Worm (Caenorhabditis elegans) whole organism, L1 larva: ENCODE measurements around the gene fbxb-107.

Experiments
- C04F5.9 ChIP-seq: sonication (generic microtip); optimal IDR thresholded peaks from 2 replicates; lab custom pipeline; 2016; ENCODE audit warnings: missing genetic modification characterization, missing compliant biosample characterization
- F16B12.6 ChIP-seq: fragments of 150-350 bp; optimal IDR thresholded peaks from 2 replicates; lab custom pipeline; 2014; ENCODE audit warnings: missing biosample characterization, missing genetic modification characterization
- aha-1 ChIP-seq: fragments of 150-350 bp; optimal IDR thresholded peaks from 2 replicates; lab custom pipeline; 2014; ENCODE audit warnings: missing biosample characterization, missing genetic modification characterization
- alr-1 ChIP-seq: fragments of 200-800 bp; sonication (Bioruptor generic); optimal IDR thresholded peaks from 2 replicates; lab custom pipeline; 2018; ENCODE audit warnings: borderline replicate concordance, mild to moderate bottlenecking, missing genetic modification characterization, missing compliant biosample characterization
- aly-2 ChIP-seq: fragments of 150-350 bp; optimal IDR thresholded peaks from 2 replicates; lab custom pipeline; 2014; ENCODE audit warnings: missing biosample characterization, missing genetic modification characterization
- blmp-1 ChIP-seq: fragments of 150-350 bp; optimal IDR thresholded peaks from 2 replicates; lab custom pipeline; 2014; ENCODE audit warnings: missing biosample characterization, missing genetic modification characterization
- ceh-8 ChIP-seq: fragments of 200-800 bp; sonication (Bioruptor generic); optimal IDR thresholded peaks from 2 replicates; lab custom pipeline; 2018; ENCODE audit warnings: mild to moderate bottlenecking, missing genetic modification characterization, moderate library complexity, missing compliant biosample characterization
- ceh-82 ChIP-seq, 3 experiments: fragments of 150-350 bp in 1 of 3; sonication (generic microtip) in 2 of 3; optimal IDR thresholded peaks; 2 replicates each; lab custom pipeline; 2014 to 2017; ENCODE audit warnings: missing biosample characterization in 3 of 3, missing genetic modification characterization in 3 of 3
- ceh-90 ChIP-seq: sonication (generic microtip); optimal IDR thresholded peaks from 2 replicates; lab custom pipeline; 2016; ENCODE audit warnings: missing genetic modification characterization, missing compliant biosample characterization
- ces-1 ChIP-seq: fragments of 150-350 bp; optimal IDR thresholded peaks from 2 replicates; lab custom pipeline; 2014; ENCODE audit warnings: missing biosample characterization, missing genetic modification reagents, missing genetic modification characterization
- dpl-1 ChIP-seq, 3 experiments: fragments of 150-350 bp in 2 of 3; sonication (generic microtip) in 1 of 3; optimal IDR thresholded peaks; 2 replicates each; lab custom pipeline; 2014 to 2017; ENCODE audit warnings: missing biosample characterization in 3 of 3, missing genetic modification characterization in 3 of 3, missing genetic modification reagents in 3 of 3
- efl-1 ChIP-seq, 4 experiments: fragments of 150-350 bp; optimal IDR thresholded peaks in 3 of 4; peaks in 1 of 4; 1 replicate in 1 of 4; 2 replicates in 3 of 4; lab custom pipeline; 2014; ENCODE audit warnings: missing biosample characterization in 2 of 4, missing genetic modification characterization in 2 of 4, missing genetic modification reagents in 2 of 4
- egl-13 ChIP-seq: sonication (generic microtip); optimal IDR thresholded peaks from 2 replicates; lab custom pipeline; 2016; ENCODE audit warnings: missing genotype, missing genetic modification reagents, missing genetic modification characterization, missing compliant biosample characterization
- ets-5 ChIP-seq: fragments of 200-800 bp; sonication (Bioruptor generic); IDR thresholded peaks from 2 replicates; pipeline ENCODE4 v1.3.6; 2022; ENCODE audit warnings: missing genetic modification characterization, missing compliant biosample characterization
- fos-1 ChIP-seq: fragments of 150-350 bp; optimal IDR thresholded peaks from 2 replicates; lab custom pipeline; 2014; ENCODE audit warnings: missing biosample characterization, missing genetic modification characterization
- hlh-4 ChIP-seq: sonication (generic microtip); optimal IDR thresholded peaks from 2 replicates; lab custom pipeline; 2016; ENCODE audit warnings: mild to moderate bottlenecking, missing genetic modification characterization, missing compliant biosample characterization
- hpl-2 ChIP-seq: fragments of 150-350 bp; optimal IDR thresholded peaks from 2 replicates; lab custom pipeline; 2014; ENCODE audit warnings: missing biosample characterization, missing genetic modification reagents, missing genetic modification characterization
- irx-1 ChIP-seq: sonication (generic microtip); optimal IDR thresholded peaks from 2 replicates; lab custom pipeline; 2016; ENCODE audit warnings: missing genetic modification characterization, missing compliant biosample characterization
- jun-1 ChIP-seq: fragments of 150-350 bp; optimal IDR thresholded peaks from 2 replicates; lab custom pipeline; 2014; ENCODE audit warnings: missing biosample characterization, missing genetic modification reagents, missing genetic modification characterization
- lin-13 ChIP-seq: fragments of 150-350 bp; optimal IDR thresholded peaks from 2 replicates; lab custom pipeline; 2014; ENCODE audit warnings: missing biosample characterization, missing genetic modification reagents, missing genetic modification characterization
- lin-14 ChIP-seq: fragments of 200-800 bp; sonication (Bioruptor generic); optimal IDR thresholded peaks from 2 replicates; lab custom pipeline; 2018; ENCODE audit warnings: mild to moderate bottlenecking, missing genetic modification characterization, moderate library complexity, missing compliant biosample characterization
- lin-35 ChIP-seq, 2 experiments: fragments of 150-350 bp; optimal IDR thresholded peaks; 2 replicates each; lab custom pipeline; 2014; ENCODE audit warnings: missing biosample characterization in 2 of 2, missing genetic modification characterization in 2 of 2, missing genetic modification reagents in 2 of 2
- lir-3 ChIP-seq: sonication (generic microtip); optimal IDR thresholded peaks from 2 replicates; lab custom pipeline; 2016; ENCODE audit warnings: mild to moderate bottlenecking, missing genetic modification characterization, moderate library complexity, missing compliant biosample characterization; ENCODE audit not compliant: poor library complexity
- mdl-1 ChIP-seq, 2 experiments: fragments of 150-350 bp; optimal IDR thresholded peaks; 2 replicates each; lab custom pipeline; 2014 to 2017; ENCODE audit warnings: missing biosample characterization in 2 of 2, missing genetic modification characterization in 2 of 2, inconsistent platforms in 1 of 2
- mef-2 ChIP-seq: fragments of 150-350 bp; optimal IDR thresholded peaks from 2 replicates; lab custom pipeline; 2014; ENCODE audit warnings: missing biosample characterization, missing genetic modification characterization
- mep-1 ChIP-seq: fragments of 150-350 bp; optimal IDR thresholded peaks from 2 replicates; lab custom pipeline; 2014; ENCODE audit warnings: missing biosample characterization, missing genetic modification characterization
- nhr-12 ChIP-seq: sonication (generic microtip); optimal IDR thresholded peaks from 2 replicates; lab custom pipeline; 2017; ENCODE audit warnings: missing biosample characterization, missing genetic modification characterization
- nhr-19 ChIP-seq: fragments of 200-800 bp; sonication (Bioruptor generic); conservative IDR thresholded peaks from 2 replicates; pipeline ENCODE4 v1.3.6; 2022; ENCODE audit warnings: missing genetic modification characterization, missing compliant biosample characterization
- nhr-237 ChIP-seq: fragments of 150-350 bp; optimal IDR thresholded peaks from 2 replicates; lab custom pipeline; 2014; ENCODE audit warnings: missing biosample characterization, missing genetic modification characterization
- nhr-77 ChIP-seq: fragments of 150-350 bp; optimal IDR thresholded peaks from 2 replicates; lab custom pipeline; 2014; ENCODE audit warnings: missing biosample characterization, missing genetic modification characterization
- nhr-84 ChIP-seq: sonication (generic microtip); optimal IDR thresholded peaks from 2 replicates; lab custom pipeline; 2017; ENCODE audit warnings: missing biosample characterization, missing genetic modification characterization
- nhr-90 ChIP-seq: sonication (generic microtip); optimal IDR thresholded peaks from 2 replicates; lab custom pipeline; 2016; ENCODE audit warnings: mild to moderate bottlenecking, missing genetic modification characterization, missing compliant biosample characterization; ENCODE audit not compliant: poor library complexity
- pag-3 ChIP-seq: sonication (generic microtip); optimal IDR thresholded peaks from 2 replicates; lab custom pipeline; 2017; ENCODE audit warnings: missing genetic modification characterization, mild to moderate bottlenecking, missing compliant biosample characterization, antibody characterized with exemption, borderline replicate concordance; ENCODE audit not compliant: insufficient read depth
- rnt-1 ChIP-seq: sonication (generic microtip); optimal IDR thresholded peaks from 2 replicates; lab custom pipeline; 2016; ENCODE audit warnings: mild to moderate bottlenecking, missing genetic modification characterization, moderate library complexity, missing compliant biosample characterization
- sox-4 ChIP-seq: sonication (generic microtip); optimal IDR thresholded peaks from 2 replicates; lab custom pipeline; 2016; ENCODE audit warnings: missing genetic modification characterization, missing compliant biosample characterization
- sptf-1 ChIP-seq: fragments of 150-350 bp; optimal IDR thresholded peaks from 2 replicates; lab custom pipeline; 2014; ENCODE audit warnings: missing biosample characterization, missing genetic modification characterization
- tbx-2 ChIP-seq: sonication (generic microtip); optimal IDR thresholded peaks from 2 replicates; lab custom pipeline; 2016; ENCODE audit warnings: missing genetic modification characterization, missing compliant biosample characterization
- unc-130 ChIP-seq: fragments of 150-350 bp; optimal IDR thresholded peaks from 2 replicates; lab custom pipeline; 2017; ENCODE audit warnings: missing biosample characterization, missing genetic modification characterization, inconsistent platforms
- unc-62 ChIP-seq: fragments of 150-350 bp; optimal IDR thresholded peaks from 2 replicates; lab custom pipeline; 2014; ENCODE audit warnings: missing biosample characterization, missing genetic modification reagents, missing genetic modification characterization
- unc-86 ChIP-seq: sonication (generic microtip); optimal IDR thresholded peaks from 2 replicates; lab custom pipeline; 2016; ENCODE audit warnings: missing genetic modification characterization, missing compliant biosample characterization
- xbp-1 ChIP-seq: sonication (generic microtip); optimal IDR thresholded peaks from 2 replicates; lab custom pipeline; 2016; ENCODE audit warnings: missing genetic modification characterization, missing compliant biosample characterization
- zip-4 ChIP-seq: fragments of 200-800 bp; sonication (Bioruptor generic); optimal IDR thresholded peaks from 2 replicates; lab custom pipeline; 2018; ENCODE audit warnings: mild to moderate bottlenecking, missing genetic modification characterization, moderate library complexity, missing compliant biosample characterization
- ztf-11 ChIP-seq, 2 experiments: sonication (generic microtip); optimal IDR thresholded peaks; 2 replicates each; lab custom pipeline; 2016 to 2017; ENCODE audit warnings: missing genetic modification characterization in 2 of 2, missing biosample characterization in 1 of 2, missing compliant biosample characterization in 1 of 2
- ztf-4 ChIP-seq: fragments of 150-350 bp; optimal IDR thresholded peaks from 2 replicates; lab custom pipeline; 2014; ENCODE audit warnings: missing biosample characterization, missing genetic modification characterization

Gene fbxb-107

DNA sequence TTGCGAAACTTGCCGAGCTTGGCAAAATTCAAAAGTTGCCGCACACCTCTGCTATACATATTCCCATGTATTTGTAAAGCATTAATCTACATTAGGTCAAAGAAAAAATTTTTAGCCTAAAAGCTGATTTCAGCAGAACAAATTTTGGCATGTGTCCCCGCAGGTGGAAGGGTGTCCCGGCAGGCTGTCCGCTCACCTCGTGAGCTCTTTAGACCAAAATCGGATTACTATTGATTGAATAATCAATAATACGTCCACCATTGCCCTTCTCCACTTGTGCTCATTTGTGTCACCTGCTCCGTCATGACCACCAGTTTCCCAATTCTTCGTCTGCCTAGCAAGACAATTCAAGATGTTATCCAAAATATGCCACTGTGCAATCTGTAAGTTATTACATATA, at the start of gene fbxb-107:
Gene fbxb-107 (plus strand): TSS at position 297 of the 400 bp plus-strand sequence.
- TF ChIP-seq mep-1 (tag; lab: Kevin White, UChicago) (no peak), ets-5 (no peak), aly-2 (tag; lab: Kevin White, UChicago) (no peak), xbp-1 (no peak), unc-62 (no peak), nhr-77 (tag; lab: Kevin White, UChicago) (no peak), F16B12.6 (tag; lab: Kevin White, UChicago) (no peak), hpl-2 (GFP tag; lab: Kevin White, UChicago) (no peak), C04F5.9 (tag; lab: Kevin White, UChicago) (no peak), ztf-4 (no peak), ceh-90 (tag; lab: Kevin White, UChicago) (no peak), unc-130 (tag; lab: Kevin White, UChicago) (no peak), pag-3 (tag; lab: Kevin White, UChicago) (no peak), nhr-84 (tag; lab: Kevin White, UChicago) (no peak), egl-13 (no peak), dpl-1 (GFP tag; optimal IDR thresholded peaks at IDR 0.05; lab: Kevin White, UChicago) (no peak), hlh-4 (tag; lab: Kevin White, UChicago) (no peak), rnt-1 (no peak), alr-1 (tag; lab: Kevin White, UChicago) (no peak)
- TF ChIP-seq, all 84 proteins: peak for 0

DNA sequence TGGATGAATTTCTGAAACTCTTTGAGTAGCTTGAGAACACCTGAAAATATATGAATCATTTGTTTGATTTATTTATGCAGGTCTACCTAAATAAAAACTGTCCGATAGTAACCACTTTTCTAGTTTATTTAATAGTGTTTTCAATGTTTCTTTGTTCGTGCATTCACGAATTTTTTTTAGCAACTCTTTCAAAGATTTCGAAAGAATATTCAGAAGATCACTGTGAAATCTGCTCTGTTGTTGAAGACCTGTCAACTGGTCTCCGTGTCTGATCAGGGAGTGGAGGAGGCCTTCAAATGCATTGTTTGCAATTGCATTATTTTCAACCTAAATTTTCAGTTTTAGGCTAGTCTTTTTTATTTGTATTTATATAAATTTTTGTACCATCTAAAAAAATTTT, 48.6 kb upstream of the fbxb-107 start, which contains the start of gene T05A8.1:
Gene T05A8.1 (minus strand): TSS at position 101 of the 400 bp plus-strand sequence.
- TF ChIP-seq nhr-90 (tag; lab: Kevin White, UChicago) (no peak), mef-2 (tag; lab: Kevin White, UChicago) (no peak), ces-1 (GFP tag; lab: Kevin White, UChicago) (no peak), nhr-12 (tag; lab: Kevin White, UChicago) (no peak), blmp-1 (tag; lab: Kevin White, UChicago) (no peak), fos-1 (no peak), irx-1 (tag; lab: Kevin White, UChicago) (no peak), F16B12.6 (tag; lab: Kevin White, UChicago) (no peak)

DNA sequence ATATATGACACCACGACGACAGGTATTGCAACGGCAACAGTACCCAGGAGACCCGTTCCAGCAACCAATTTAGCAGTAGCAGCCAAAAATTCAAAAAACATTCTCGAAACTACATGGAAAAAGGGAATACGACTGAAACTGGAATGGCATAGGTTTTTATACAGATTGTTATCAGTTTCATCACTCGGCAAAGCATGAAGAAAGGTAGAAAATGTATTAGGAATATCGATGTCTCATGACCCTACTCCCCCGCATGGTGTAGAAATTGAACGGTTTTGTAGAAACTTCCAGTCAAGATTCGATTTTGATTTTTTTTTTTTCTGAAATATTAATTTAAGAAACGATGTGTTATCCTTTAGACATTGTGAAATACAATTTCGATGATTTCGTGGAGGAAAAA, 47.7 kb upstream of the fbxb-107 start, which contains the start of gene T05A8.2:
Gene T05A8.2 (minus strand): TSS at position 101 of the 400 bp plus-strand sequence.
- TF ChIP-seq nhr-19 = no peak
- TF ChIP-seq blmp-1 (tag; lab: Kevin White, UChicago) = no peak
- no peak for TF ChIP-seq hpl-2 (GFP tag; lab: Kevin White, UChicago)
- TF ChIP-seq dpl-1 (GFP tag; optimal IDR thresholded peaks at IDR 0.05; lab: Kevin White, UChicago) = no peak
- TF ChIP-seq ceh-82 (tag; optimal IDR thresholded peaks at IDR 0.05; lab: Kevin White, UChicago) = no peak
- no peak for TF ChIP-seq lin-13
- TF ChIP-seq ceh-8 (GFP tag; lab: Kevin White, UChicago) = no peak
- no peak for TF ChIP-seq unc-86
- no peak for TF ChIP-seq lin-35 (GFP tag; optimal IDR thresholded peaks at IDR 0.05; lab: Kevin White, UChicago)
- no peak for TF ChIP-seq lir-3 (tag; lab: Kevin White, UChicago)
- no peak for TF ChIP-seq tbx-2 (tag; lab: Kevin White, UChicago)
- TF ChIP-seq jun-1 = no peak
- TF ChIP-seq zip-4 (GFP tag; lab: Kevin White, UChicago) = no peak
- no peak for TF ChIP-seq mdl-1 (tag; optimal IDR thresholded peaks at IDR 0.05; lab: Kevin White, UChicago)

- no peak for TF ChIP-seq tbx-2 (tag; lab: Kevin White, UChicago)
- no peak for TF ChIP-seq lir-3 (tag; lab: Kevin White, UChicago)
- TF ChIP-seq sox-4 (tag; lab: Kevin White, UChicago) = no peak
- TF ChIP-seq efl-1 (optimal IDR thresholded peaks at IDR 0.05; lab: Kevin White, UChicago) = no peak
- TF ChIP-seq efl-1 (GFP tag; optimal IDR thresholded peaks at IDR 0.05 in 1 of 2; lab: Kevin White, UChicago) = no peak
- no peak for TF ChIP-seq nhr-237 (tag; lab: Kevin White, UChicago)
- TF ChIP-seq ztf-11 (tag; optimal IDR thresholded peaks at IDR 0.05; lab: Kevin White, UChicago) = no peak
- no peak for TF ChIP-seq sptf-1 (tag; lab: Kevin White, UChicago)
- TF ChIP-seq aha-1 (tag; lab: Kevin White, UChicago) = no peak
- no peak for TF ChIP-seq nhr-90 (tag; lab: Kevin White, UChicago)
- no peak for TF ChIP-seq lin-14 (GFP tag; lab: Kevin White, UChicago)
These were observed 41.2 kb upstream of the fbxb-107 start, which contains the start of gene T05A8.3 for ce11 chrII:2717335-2717734. Gene T05A8.3 (minus strand): TSS chrII:2717435.
